Worm (Caenorhabditis elegans): ENCODE measurements around the gene D2007.1.

The D2007.1 gene

DNA sequence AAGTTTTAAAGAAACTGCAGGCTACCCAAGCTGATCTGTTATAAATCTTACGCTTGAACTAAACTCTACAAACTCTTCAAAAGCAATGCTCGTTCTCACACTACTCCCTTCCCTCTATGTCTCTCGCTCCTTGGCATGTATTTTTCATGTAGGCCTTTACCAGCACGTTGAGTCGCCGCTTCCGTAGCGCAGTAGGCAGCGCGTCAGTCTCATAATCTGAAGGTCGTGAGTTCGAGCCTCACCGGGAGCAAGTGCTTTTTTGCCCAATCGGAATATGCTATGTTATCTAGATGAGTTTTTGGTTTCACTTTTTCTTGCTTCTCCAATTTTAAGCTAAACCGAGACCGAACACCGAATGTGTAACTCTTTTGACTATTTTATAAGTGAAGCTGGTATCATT is 48.8 kb upstream of the D2007.1 start (continued):
- TF ChIP-seq skn-1 (tag; optimal IDR thresholded peaks at IDR 0.05) (peak; percentile 10), vab-15 (tag; optimal IDR thresholded peaks at IDR 0.05) (peak; percentile 11), lin-15B (tag; optimal IDR thresholded peaks at IDR 0.05) (no peak)

DNA sequence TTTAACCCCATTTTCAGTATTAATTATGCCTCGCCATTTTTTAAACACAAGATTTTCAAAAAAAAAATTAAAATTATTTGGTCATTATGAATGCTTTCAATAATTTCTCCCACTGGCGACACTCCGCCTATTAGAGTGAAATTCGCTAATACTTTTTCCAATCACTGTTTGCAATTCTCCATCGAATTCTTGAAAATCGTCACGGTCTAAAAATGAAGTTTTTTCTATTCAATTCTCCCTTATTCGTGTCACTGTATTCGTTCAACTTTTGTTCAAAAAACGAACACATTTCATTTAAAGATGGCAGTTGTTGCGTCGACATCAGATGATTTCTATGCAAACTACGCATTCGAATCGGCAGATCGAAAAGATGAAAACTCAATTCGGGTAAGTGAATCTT is 46.8 kb upstream of the D2007.1 start, which contains the start of gene C14B9.3:
TSS of gene C14B9.3 (plus strand) at position 301 of the 400 bp plus-strand sequence.
- no peak for TF ChIP-seq ztf-11 (tag; optimal IDR thresholded peaks at IDR 0.05)
- no peak for TF ChIP-seq hlh-17 (GFP tag; optimal IDR thresholded peaks at IDR 0.05; ENCODE audit: borderline replicate concordance)
- no peak for TF ChIP-seq vab-15 (tag; optimal IDR thresholded peaks at IDR 0.05)
- no peak for TF ChIP-seq fos-1 (tag; optimal IDR thresholded peaks at IDR 0.05)
- no peak for TF ChIP-seq lin-14 (GFP tag; optimal IDR thresholded peaks at IDR 0.05)
- no peak for TF ChIP-seq egl-13 (tag; optimal IDR thresholded peaks at IDR 0.05)
- no peak for TF ChIP-seq nhr-12 (tag; optimal IDR thresholded peaks at IDR 0.05)
- no peak for TF ChIP-seq egl-27 (tag; optimal IDR thresholded peaks at IDR 0.05)
- no peak for TF ChIP-seq nhr-28 (tag; optimal IDR thresholded peaks at IDR 0.05)
- no peak for TF ChIP-seq lin-39 (tag; optimal IDR thresholded peaks at IDR 0.05)
- TF ChIP-seq mep-1 (tag; optimal IDR thresholded peaks at IDR 0.05) = no peak
- no peak for TF ChIP-seq skn-1 (tag; optimal IDR thresholded peaks at IDR 0.05)
- TF ChIP-seq C34B4.2 (tag; optimal IDR thresholded peaks at IDR 0.05) = no peak
- TF ChIP-seq ces-1 (GFP tag; optimal IDR thresholded peaks at IDR 0.05) = no peak
- TF ChIP-seq elt-2 (tag; optimal IDR thresholded peaks at IDR 0.05) = no peak

DNA sequence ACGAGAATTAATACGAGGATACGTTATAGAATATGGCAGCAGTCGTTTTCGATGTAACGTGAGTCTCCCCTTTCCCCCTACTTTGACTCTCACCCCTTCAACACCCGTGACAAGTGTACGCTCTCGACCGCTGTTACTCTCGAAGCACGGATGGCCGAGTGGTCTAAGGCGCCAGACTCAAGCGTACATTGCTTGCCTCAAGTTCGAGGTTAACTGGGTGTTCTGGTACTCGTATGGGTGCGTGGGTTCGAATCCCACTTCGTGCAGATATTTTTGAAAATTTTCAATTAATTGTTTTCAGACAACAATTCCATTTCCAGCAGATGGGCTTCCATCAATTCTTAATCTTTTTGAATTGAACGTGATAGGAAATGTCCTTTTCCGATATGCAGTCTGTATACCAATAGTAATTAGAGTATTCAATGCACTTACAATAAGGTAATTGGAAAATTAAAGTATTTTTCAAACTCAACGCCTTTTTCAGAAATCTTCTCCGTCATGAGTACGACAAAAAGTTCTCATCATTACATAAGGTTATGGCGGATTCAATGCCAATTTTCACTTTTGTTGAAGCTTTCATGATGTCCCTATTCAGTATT is 45.7 kb upstream of the D2007.1 start:
- TF ChIP-seq efl-1 (optimal IDR thresholded peaks at IDR 0.05) (peak; percentile 62 to 68), efl-1 (GFP tag; optimal IDR thresholded peaks at IDR 0.05 in 1 of 2) (peak; percentile 50 to 96), sox-4 (tag; optimal IDR thresholded peaks at IDR 0.05) (no peak), nhr-76 (tag; optimal IDR thresholded peaks at IDR 0.05) (no peak), fkh-8 (tag; optimal IDR thresholded peaks at IDR 0.05) (peak; percentile 80), tbx-2 (tag; optimal IDR thresholded peaks at IDR 0.05) (peak; percentile 67), nhr-90 (tag; optimal IDR thresholded peaks at IDR 0.05; ENCODE audit: poor library complexity) (peak; percentile 68), aly-2 (tag; optimal IDR thresholded peaks at IDR 0.05) (peak; percentile 63), aha-1 (tag; optimal IDR thresholded peaks at IDR 0.05) (no peak), ces-1 (GFP tag; optimal IDR thresholded peaks at IDR 0.05) (no peak), grh-1 (GFP tag; IDR thresholded peaks at IDR 0.05) (no peak), hpl-2 (GFP tag; optimal IDR thresholded peaks at IDR 0.05) (no peak), ceh-8 (GFP tag; optimal IDR thresholded peaks at IDR 0.05) (peak; percentile 20), sptf-1 (tag; optimal IDR thresholded peaks at IDR 0.05) (no peak), unc-86 (tag; optimal IDR thresholded peaks at IDR 0.05) (peak; percentile 61), ztf-11 (tag; optimal IDR thresholded peaks at IDR 0.05) (peak in 1 of 2 experiments; percentile 51), lir-3 (tag; optimal IDR thresholded peaks at IDR 0.05; ENCODE audit: poor library complexity) (peak; percentile 41), zag-1 (tag; optimal IDR thresholded peaks at IDR 0.05) (no peak), Y116A8C.19 (tag; optimal IDR thresholded peaks at IDR 0.05; ENCODE audit: borderline replicate concordance) (no peak), nhr-28 (tag; optimal IDR thresholded peaks at IDR 0.05) (no peak), ets-5 (GFP tag; IDR thresholded peaks at IDR 0.05) (no peak), hlh-4 (tag; optimal IDR thresholded peaks at IDR 0.05) (no peak), mab-9 (GFP tag; IDR thresholded peaks at IDR 0.05) (0 out of 2 replicates have a peak, but pooled peaks have one; percentile 24), unc-30 (tag; optimal IDR thresholded peaks at IDR 0.05) (no peak), rnt-1 (tag; optimal IDR thresholded peaks at IDR 0.05) (peak; percentile 86), hlh-17 (GFP tag; optimal IDR thresholded peaks at IDR 0.05; ENCODE audit: borderline replicate concordance) (no peak), lin-15B (tag; optimal IDR thresholded peaks at IDR 0.05) (no peak), nhr-20 (tag; optimal IDR thresholded peaks at IDR 0.05) (peak; percentile 78), mep-1 (tag; optimal IDR thresholded peaks at IDR 0.05) (peak; percentile 75), ceh-82 (tag; optimal IDR thresholded peaks at IDR 0.05) (peak in 2 of 3 experiments; percentile 32 to 74), nhr-84 (tag; optimal IDR thresholded peaks at IDR 0.05) (no peak), fkh-4 (tag; optimal IDR thresholded peaks at IDR 0.05; ENCODE audit: borderline replicate concordance) (no peak), dsc-1 (tag; optimal IDR thresholded peaks at IDR 0.05) (peak; percentile 79), ceh-63 (GFP tag; optimal IDR thresholded peaks at IDR 0.05) (no peak), C04F5.9 (tag; optimal IDR thresholded peaks at IDR 0.05) (peak; percentile 34), ceh-88 (GFP tag; IDR thresholded peaks at IDR 0.05) (peak; percentile 56), nhr-12 (tag; optimal IDR thresholded peaks at IDR 0.05) (no peak), sup-37 (GFP tag; optimal IDR thresholded peaks at IDR 0.05) (peak; percentile 31)

All from whole organism, L1 larva.